Worm (Caenorhabditis elegans) whole organism, young adult: ENCODE measurements around the gene C53D6.4.
A peak's percentile ranks its signal among the peaks of the same experiment; 100 is the strongest.

Experiments
- B0261.1 ChIP-seq: sonication (generic microtip); optimal IDR thresholded peaks from 2 replicates; lab custom pipeline; 2016; ENCODE audit warnings: mild to moderate bottlenecking, missing genetic modification characterization, moderate library complexity, missing compliant biosample characterization
- C06A6.2 ChIP-seq: fragments of 200-800 bp; sonication (Bioruptor generic); conservative IDR thresholded peaks from 2 replicates; pipeline ENCODE4 v1.3.6; 2022; ENCODE audit warnings: missing genetic modification characterization, missing compliant biosample characterization
- C17E4.6 ChIP-seq: fragments of 200-800 bp; sonication (Bioruptor generic); IDR thresholded peaks from 2 replicates; pipeline ENCODE4 v1.3.6; 2022; ENCODE audit warnings: missing genetic modification reagents, missing genetic modification characterization, missing compliant biosample characterization
- D2030.7 ChIP-seq: fragments of 200-800 bp; sonication (Bioruptor generic); IDR thresholded peaks from 2 replicates; pipeline ENCODE4 v1.3.6; 2022; ENCODE audit warnings: missing genetic modification reagents, missing genetic modification characterization, missing compliant biosample characterization
- F10E7.11 ChIP-seq: sonication (generic microtip); optimal IDR thresholded peaks from 2 replicates; lab custom pipeline; 2017; ENCODE audit warnings: mild to moderate bottlenecking, missing genetic modification characterization, moderate library complexity, missing compliant biosample characterization
- F22D6.2 ChIP-seq: sonication (generic microtip); optimal IDR thresholded peaks from 2 replicates; lab custom pipeline; 2016; ENCODE audit warnings: mild to moderate bottlenecking, missing genetic modification characterization, missing compliant biosample characterization
- F23B12.7 ChIP-seq: sonication (generic microtip); optimal IDR thresholded peaks from 2 replicates; lab custom pipeline; 2017; ENCODE audit warnings: missing genetic modification characterization, mild to moderate bottlenecking, missing compliant biosample characterization, antibody characterized with exemption, moderate library complexity; ENCODE audit not compliant: insufficient read depth
- F55B11.4 ChIP-seq: sonication (generic microtip); optimal IDR thresholded peaks from 2 replicates; lab custom pipeline; 2016; ENCODE audit warnings: missing compliant biosample characterization, missing genetic modification characterization, borderline replicate concordance; ENCODE audit not compliant: insufficient read depth
- F57A8.1 ChIP-seq: fragments of 200-800 bp; sonication (Bioruptor generic); optimal IDR thresholded peaks from 2 replicates; lab custom pipeline; 2018; ENCODE audit warnings: mild to moderate bottlenecking, missing genetic modification characterization, moderate library complexity, missing compliant biosample characterization
- Y79H2A.3 ChIP-seq: fragments of 200-800 bp; sonication (Bioruptor generic); conservative IDR thresholded peaks from 2 replicates; pipeline ENCODE4 v1.3.6; 2022; ENCODE audit warnings: missing genetic modification reagents, missing genetic modification characterization, missing compliant biosample characterization
- attf-3 ChIP-seq: fragments of 200-800 bp; sonication (Bioruptor generic); conservative IDR thresholded peaks from 2 replicates; pipeline ENCODE4 v1.3.6; 2022; ENCODE audit warnings: missing genetic modification reagents, missing genetic modification characterization, missing compliant biosample characterization
- ccch-3 ChIP-seq: fragments of 200-800 bp; sonication (Bioruptor generic); optimal IDR thresholded peaks from 2 replicates; lab custom pipeline; 2018; ENCODE audit warnings: mild to moderate bottlenecking, missing genetic modification characterization, missing compliant biosample characterization
- ceh-79 ChIP-seq: sonication (generic microtip); optimal IDR thresholded peaks from 2 replicates; lab custom pipeline; 2017; ENCODE audit warnings: mild to moderate bottlenecking, missing genetic modification characterization, missing compliant biosample characterization
- dpff-1 ChIP-seq: sonication (generic microtip); optimal IDR thresholded peaks from 2 replicates; lab custom pipeline; 2017; ENCODE audit warnings: mild to moderate bottlenecking, missing genetic modification characterization, missing compliant biosample characterization
- dpl-1 ChIP-seq: fragments of 150-350 bp; optimal IDR thresholded peaks from 2 replicates; lab custom pipeline; 2014; ENCODE audit warnings: missing biosample characterization, missing genetic modification reagents, missing genetic modification characterization
- gei-17 ChIP-seq: fragments of 200-800 bp; sonication (Bioruptor generic); optimal IDR thresholded peaks from 2 replicates; lab custom pipeline; 2018; ENCODE audit warnings: mild to moderate bottlenecking, missing genetic modification characterization, missing compliant biosample characterization
- hlh-26 ChIP-seq: fragments of 200-800 bp; sonication (Bioruptor generic); conservative IDR thresholded peaks from 2 replicates; pipeline ENCODE4 v1.3.6; 2022; ENCODE audit warnings: missing genetic modification reagents, missing genetic modification characterization, missing compliant biosample characterization
- hrde-1 ChIP-seq: sonication (generic microtip); optimal IDR thresholded peaks from 2 replicates; lab custom pipeline; 2016; ENCODE audit warnings: missing genetic modification characterization, mild to moderate bottlenecking, missing compliant biosample characterization, moderate library complexity, missing genotype, missing genetic modification reagents, borderline replicate concordance
- let-607 ChIP-seq, 2 experiments: fragments of 200-800 bp in 1 of 2; sonication (Bioruptor generic) in 1 of 2; sonication (generic microtip) in 1 of 2; optimal IDR thresholded peaks; 2 replicates each; lab custom pipeline; 2016 to 2018; ENCODE audit warnings: mild to moderate bottlenecking in 2 of 2, missing compliant biosample characterization in 2 of 2, missing genetic modification characterization in 2 of 2, moderate library complexity in 2 of 2, missing genotype in 1 of 2
- lin-35 ChIP-seq, 3 experiments: fragments of 150-350 bp in 2 of 3; sonication (generic microtip) in 1 of 3; optimal IDR thresholded peaks; 2 replicates each; lab custom pipeline; 2014 to 2018; ENCODE audit warnings: missing biosample characterization in 3 of 3, missing genetic modification characterization in 3 of 3, missing genetic modification reagents in 3 of 3
- lsl-1 ChIP-seq: fragments of 200-800 bp; sonication (Bioruptor generic); optimal IDR thresholded peaks from 2 replicates; lab custom pipeline; 2018; ENCODE audit warnings: mild to moderate bottlenecking, missing genetic modification characterization, moderate library complexity, missing compliant biosample characterization
- madf-10 ChIP-seq: sonication (generic microtip); optimal IDR thresholded peaks from 2 replicates; lab custom pipeline; 2016; ENCODE audit warnings: mild to moderate bottlenecking, missing genetic modification characterization, missing compliant biosample characterization
- mcd-1 ChIP-seq: fragments of 200-800 bp; sonication (Bioruptor generic); IDR thresholded peaks from 2 replicates; pipeline ENCODE4 v1.3.6; 2022; ENCODE audit warnings: missing genetic modification reagents, missing genetic modification characterization, missing compliant biosample characterization
- nfyb-1 ChIP-seq: fragments of 200-800 bp; sonication (Bioruptor generic); IDR thresholded peaks from 2 replicates; pipeline ENCODE4 v1.3.6; 2022; ENCODE audit warnings: missing genetic modification reagents, missing genetic modification characterization, missing compliant biosample characterization
- nhr-120 ChIP-seq: fragments of 200-800 bp; sonication (Bioruptor generic); IDR thresholded peaks from 2 replicates; pipeline ENCODE4 v1.3.6; 2022; ENCODE audit warnings: missing genetic modification characterization, missing compliant biosample characterization
- nhr-179 ChIP-seq: sonication (generic microtip); optimal IDR thresholded peaks from 2 replicates; lab custom pipeline; 2016; ENCODE audit warnings: mild to moderate bottlenecking, missing genetic modification characterization, missing compliant biosample characterization
- nhr-80 ChIP-seq: sonication (generic microtip); optimal IDR thresholded peaks from 2 replicates; lab custom pipeline; 2016; ENCODE audit warnings: missing genetic modification characterization, missing compliant biosample characterization
- snpc-1.1 ChIP-seq: sonication (generic microtip); optimal IDR thresholded peaks from 2 replicates; lab custom pipeline; 2017; ENCODE audit warnings: missing genetic modification characterization, mild to moderate bottlenecking, missing compliant biosample characterization, antibody characterized with exemption, moderate library complexity, missing genotype, missing genetic modification reagents; ENCODE audit not compliant: insufficient read depth
- somi-1 ChIP-seq: fragments of 200-800 bp; sonication (Bioruptor generic); optimal IDR thresholded peaks from 2 replicates; lab custom pipeline; 2018; ENCODE audit warnings: mild to moderate bottlenecking, missing genetic modification characterization, missing compliant biosample characterization
- tbp1 ChIP-seq: fragments of 200-800 bp; sonication (Bioruptor generic); optimal IDR thresholded peaks from 2 replicates; lab custom pipeline; 2018; ENCODE audit warnings: mild to moderate bottlenecking, missing genetic modification characterization, missing compliant biosample characterization
- tlf-1 ChIP-seq: fragments of 200-800 bp; sonication (Bioruptor generic); optimal IDR thresholded peaks from 2 replicates; lab custom pipeline; 2018; ENCODE audit warnings: mild to moderate bottlenecking, missing genetic modification characterization, missing compliant biosample characterization
- unc-130 ChIP-seq: sonication (generic microtip); optimal IDR thresholded peaks from 2 replicates; lab custom pipeline; 2016; ENCODE audit warnings: missing genetic modification reagents, missing genetic modification characterization, missing compliant biosample characterization
- unc-62 ChIP-seq: fragments of 150-350 bp; optimal IDR thresholded peaks from 2 replicates; lab custom pipeline; 2014; ENCODE audit warnings: missing biosample characterization, missing genetic modification reagents, missing genetic modification characterization
- ztf-26 ChIP-seq: sonication (generic microtip); optimal IDR thresholded peaks from 2 replicates; lab custom pipeline; 2017; ENCODE audit warnings: missing genetic modification characterization, missing compliant biosample characterization
- ztf-28 ChIP-seq: fragments of 200-800 bp; sonication (Bioruptor generic); IDR thresholded peaks from 2 replicates; pipeline ENCODE4 v1.3.6; 2022; ENCODE audit warnings: missing genetic modification reagents, missing genetic modification characterization, missing compliant biosample characterization

C53D6.4 gene

DNA sequence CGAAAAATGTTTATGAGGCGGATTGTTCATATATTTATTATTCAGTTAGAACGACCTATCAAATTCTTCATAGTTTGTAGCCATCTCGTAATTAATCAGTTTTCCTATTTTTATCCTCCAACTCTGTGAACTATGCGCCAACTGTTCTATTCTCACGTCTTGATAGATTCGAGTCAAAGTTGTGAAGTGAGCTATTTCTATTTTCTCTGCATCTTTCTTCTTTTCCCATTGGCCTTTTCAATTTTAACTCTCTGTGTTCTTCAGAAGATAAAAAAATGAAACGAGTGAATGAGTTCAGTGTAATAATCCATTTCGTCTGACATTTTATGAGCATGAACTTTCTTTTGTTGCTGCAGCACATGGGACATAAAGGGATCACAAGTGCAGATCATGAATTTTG is 42.7 kb downstream of the C53D6.4 start:
- TF ChIP-seq tbp1 (GFP tag; lab: Kevin White, UChicago) (no peak), C17E4.6 (GFP tag; lab: Robert Waterston, UW) (no peak), D2030.7 (no peak), ztf-28 (GFP tag; lab: Robert Waterston, UW) (no peak), F23B12.7 (no peak), somi-1 (GFP tag; lab: Kevin White, UChicago) (no peak), dpff-1 (tag; lab: Kevin White, UChicago) (no peak), ztf-26 (tag; lab: Kevin White, UChicago) (no peak), dpl-1 (GFP tag; lab: Kevin White, UChicago) (no peak), unc-130 (no peak), snpc-1.1 (no peak), nhr-179 (tag; lab: Kevin White, UChicago) (no peak), attf-3 (GFP tag; lab: Robert Waterston, UW) (no peak), F22D6.2 (tag; lab: Kevin White, UChicago) (no peak), ceh-79 (tag; lab: Kevin White, UChicago) (no peak), hlh-26 (no peak), Y79H2A.3 (GFP tag; lab: Robert Waterston, UW) (no peak), F55B11.4 (tag; lab: Kevin White, UChicago) (no peak)

- TF ChIP-seq tlf-1 (GFP tag; lab: Kevin White, UChicago): no peak
- no peak for TF ChIP-seq dpl-1 (GFP tag; lab: Kevin White, UChicago)
- TF ChIP-seq unc-62 (GFP tag; lab: Kevin White, UChicago): no peak
- no peak for TF ChIP-seq mcd-1 (GFP tag; lab: Robert Waterston, UW)
- TF ChIP-seq ccch-3 (GFP tag; lab: Kevin White, UChicago): no peak
- TF ChIP-seq dpff-1 (tag; lab: Kevin White, UChicago): no peak
- TF ChIP-seq nhr-120 (GFP tag; lab: Robert Waterston, UW): no peak
- no peak for TF ChIP-seq lsl-1
- TF ChIP-seq F57A8.1: no peak
- TF ChIP-seq gei-17 (GFP tag; lab: Kevin White, UChicago): no peak
- TF ChIP-seq madf-10 (tag; lab: Kevin White, UChicago): no peak
- no peak for TF ChIP-seq nhr-80 (tag; lab: Kevin White, UChicago)
- TF ChIP-seq C06A6.2 (GFP tag; lab: Robert Waterston, UW): no peak
- TF ChIP-seq ztf-26 (tag; lab: Kevin White, UChicago): no peak
- TF ChIP-seq lin-35 (GFP tag; optimal IDR thresholded peaks at IDR 0.05; lab: Kevin White, UChicago): no peak
Observed at ce11 chrIV:8975331-8975625, 45.5 kb downstream of the C53D6.4 start, which contains the start of gene pdzd-8. Gene pdzd-8 (plus strand): TSS chrIV:8975526.

- TF ChIP-seq B0261.1: no peak
- no peak for TF ChIP-seq hrde-1 (tag; lab: Kevin White, UChicago)
- TF ChIP-seq tlf-1 (GFP tag; lab: Kevin White, UChicago): no peak
- TF ChIP-seq nfyb-1 (GFP tag; lab: Robert Waterston, UW): no peak
- TF ChIP-seq F10E7.11 (tag; lab: Kevin White, UChicago): no peak
- peak; percentile 62 for TF ChIP-seq nhr-80 (tag; lab: Kevin White, UChicago)
- TF ChIP-seq let-607 (tag; optimal IDR thresholded peaks at IDR 0.05; lab: Kevin White, UChicago): peak in 1 of 2 experiments; percentile 24
Observed at ce11 chrIV:8974543-8975330, 46.0 kb downstream of the C53D6.4 start.
